Worm (Caenorhabditis elegans) whole organism, dauer: ENCODE data around the gene T06C12.12.
"Not testable (repeated sequence)": the region's sequence is repeated elsewhere in the genome, so short reads cannot be mapped to it uniquely, and the experiment has no call there.

Experiments
- unc-62 ChIP-seq: sonication (generic microtip); optimal IDR thresholded peaks from 2 replicates; lab custom pipeline; 2017; ENCODE audit warnings: missing biosample characterization, missing genetic modification reagents, missing genetic modification characterization

T06C12.12 gene

DNA sequence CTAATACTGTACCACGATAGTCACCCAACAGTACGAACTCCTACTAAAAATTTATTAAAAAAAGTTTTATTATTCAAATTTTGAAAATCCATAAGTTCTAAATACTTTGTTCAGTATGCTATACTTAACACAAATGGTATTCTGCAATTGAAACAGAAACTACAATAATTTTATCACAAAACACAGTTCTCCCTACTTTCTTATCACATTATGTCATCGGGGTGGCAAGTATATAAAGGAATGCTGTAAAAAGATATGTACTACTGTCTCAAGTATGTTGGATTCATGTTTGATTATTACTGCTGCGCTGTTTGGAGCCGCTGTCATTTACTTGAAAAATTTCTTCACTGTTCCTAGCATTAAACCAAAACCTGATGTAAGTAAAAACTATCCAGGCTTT, 29.2 kb downstream of the T06C12.12 start, which contains the start of gene cdr-1:
TSS of gene cdr-1 (plus strand) at position 208 of the 400 bp plus-strand sequence.
- TF ChIP-seq unc-62 (GFP tag; lab: Kevin White, UChicago), result no peak

- TF ChIP-seq unc-62 (GFP tag; lab: Kevin White, UChicago), result no peak
Observed at ce11 chrV:15922979-15923378, 31.1 kb downstream of the T06C12.12 start, which contains the start of gene F35E8.13. Gene F35E8.13, plus strand, starts transcription at chrV:15923279.

ce11 chrV:15924307-15924706, 32.4 kb downstream of the T06C12.12 start, which contains the start of gene nhr-108:
Gene nhr-108, minus strand, starts transcription at chrV:15924472.
- TF ChIP-seq unc-62 (GFP tag; lab: Kevin White, UChicago), result no peak

DNA sequence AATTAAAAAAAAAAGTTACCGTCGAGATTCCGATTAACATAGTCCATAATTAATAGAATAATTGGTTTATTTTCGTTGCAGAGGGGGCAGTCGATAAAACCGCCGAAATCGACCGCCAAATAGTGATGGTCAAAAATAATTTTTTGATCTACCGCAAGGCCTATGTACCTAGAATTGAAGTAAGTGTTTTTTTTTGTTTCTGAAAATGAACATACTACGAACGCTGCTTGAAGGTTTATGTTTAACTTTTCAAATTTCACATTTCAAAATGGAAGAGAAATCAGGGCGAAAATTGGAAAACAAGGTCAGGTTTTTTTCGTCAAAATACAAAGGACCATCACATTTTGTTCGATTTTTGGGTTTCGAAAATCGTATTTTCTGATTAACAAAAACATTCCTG, 36.5 kb downstream of the T06C12.12 start, which contains the start of gene pzf-1:
TSS of gene pzf-1 (minus strand) at position 101 of the 400 bp plus-strand sequence.
- no peak for TF ChIP-seq unc-62 (GFP tag; lab: Kevin White, UChicago)

ce11 chrV:15929882-15930281, 38.0 kb downstream of the T06C12.12 start, which contains the start of gene srbc-77:
Gene srbc-77, plus strand, starts transcription at chrV:15930182.
- TF ChIP-seq unc-62 (GFP tag; lab: Kevin White, UChicago), result not testable (repeated sequence)

DNA sequence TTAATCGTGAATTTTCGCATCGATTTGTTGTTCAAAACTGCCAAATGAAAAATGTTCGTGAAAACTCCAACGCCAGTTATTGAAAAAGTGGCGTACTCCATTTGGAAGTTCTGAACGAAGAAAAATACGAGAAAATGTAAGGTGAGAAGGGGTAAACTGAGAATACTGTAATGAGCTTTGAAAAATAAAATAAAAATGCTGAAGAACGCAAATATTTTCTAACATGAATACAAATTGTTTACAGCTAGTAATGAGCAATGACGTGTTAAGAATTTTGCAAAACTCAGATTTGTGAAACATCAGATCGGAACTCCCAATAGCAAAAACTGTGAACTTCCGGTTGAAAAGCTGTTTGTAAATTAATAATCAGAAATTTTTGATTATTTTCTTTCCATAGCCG, 40.5 kb downstream of the T06C12.12 start, which contains the start of gene srw-26:
TSS of gene srw-26 (minus strand) at position 101 of the 400 bp plus-strand sequence.
- TF ChIP-seq unc-62 (GFP tag; lab: Kevin White, UChicago), result no peak

ce11 chrV:15940254-15940653, 48.4 kb downstream of the T06C12.12 start, which contains the start of gene srw-55:
Gene srw-55, minus strand, starts transcription at chrV:15940354.
- TF ChIP-seq unc-62 (GFP tag; lab: Kevin White, UChicago), result no peak
